Fruit fly (Drosophila melanogaster) whole organism: ENCODE data around the gene rost.

Experiments used
- CG8478 ChIP-seq: fragments of >200 bp; optimal IDR thresholded peaks from 2 replicates; lab custom pipeline; 2018; ENCODE audit warnings: inconsistent platforms
- Dll ChIP-seq: fragments of >200 bp; optimal IDR thresholded peaks from 2 replicates; lab custom pipeline; 2017
- EcR ChIP-seq, 2 experiments: fragments of >200 bp; optimal IDR thresholded peaks; 2 replicates each; lab custom pipeline; 2017; ENCODE audit warnings: missing biosample characterization in 2 of 2, missing genetic modification characterization in 2 of 2, missing genetic modification reagents in 2 of 2
- usp ChIP-seq: fragments of >200 bp; optimal IDR thresholded peaks from 2 replicates; lab custom pipeline; 2017; ENCODE audit warnings: missing biosample characterization, missing genetic modification characterization, mixed read lengths

DNA sequence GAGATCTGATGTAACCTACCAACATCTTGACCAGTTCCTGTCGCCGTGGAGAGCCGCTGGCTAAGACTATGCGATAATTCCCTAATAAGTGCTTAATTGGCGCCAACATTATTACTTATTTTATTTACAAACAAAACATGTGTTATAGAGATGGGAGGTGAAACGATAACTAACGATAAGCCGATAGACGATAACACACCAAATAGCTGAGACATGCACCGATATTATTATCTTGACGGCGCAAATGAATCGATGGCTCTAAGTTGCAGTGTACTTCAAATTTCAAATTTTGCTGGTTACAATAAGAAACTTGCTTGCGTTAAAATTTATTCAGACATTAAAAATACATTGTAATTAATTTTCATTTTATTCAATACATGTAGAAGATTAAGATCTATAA lies 46.2 kb downstream of the rost start, which contains the start of gene CG9515:
- TF ChIP-seq Dll (lab: Kevin White, UChicago) (no peak), CG8478 (lab: Kevin White, UChicago) (no peak), usp (GFP tag; lab: Kevin White, UChicago) (no peak), EcR (GFP tag; optimal IDR thresholded peaks at IDR 0.05; lab: Kevin White, UChicago) (no peak)
